Worm (Caenorhabditis elegans) whole organism, early embryonic: ENCODE results near the gene C16A11.7.

ENCODE experiments used
- B0310.2 ChIP-seq: sonication (generic microtip); optimal IDR thresholded peaks from 2 replicates; lab custom pipeline; 2016; ENCODE audit warnings: mild to moderate bottlenecking, missing genetic modification characterization, missing compliant biosample characterization
- F13C5.2 ChIP-seq: sonication (generic microtip); optimal IDR thresholded peaks from 2 replicates; lab custom pipeline; 2017; ENCODE audit warnings: mild to moderate bottlenecking, missing genetic modification characterization, inconsistent platforms, missing compliant biosample characterization
- ama-1 ChIP-seq: fragments of 150-350 bp; optimal IDR thresholded peaks from 2 replicates; lab custom pipeline; 2014
- ceh-13 ChIP-seq: fragments of 200-800 bp; sonication (Bioruptor generic); optimal IDR thresholded peaks from 2 replicates; lab custom pipeline; 2018; ENCODE audit warnings: mild to moderate bottlenecking, missing genetic modification characterization, missing compliant biosample characterization
- ets-7 ChIP-seq: sonication (generic microtip); optimal IDR thresholded peaks from 2 replicates; lab custom pipeline; 2016; ENCODE audit warnings: missing genotype, missing genetic modification characterization, missing compliant biosample characterization
- flt-1 ChIP-seq: fragments of 200-800 bp; sonication (Bioruptor generic); IDR thresholded peaks from 2 replicates; pipeline ENCODE4 v1.3.6; 2022; ENCODE audit warnings: missing genetic modification characterization, missing compliant biosample characterization
- hmbx-1 ChIP-seq: sonication (generic microtip); optimal IDR thresholded peaks from 2 replicates; lab custom pipeline; 2016; ENCODE audit warnings: mild to moderate bottlenecking, missing genetic modification characterization, missing compliant biosample characterization
- hmg-4 ChIP-seq: fragments of 200-800 bp; sonication (Bioruptor generic); optimal IDR thresholded peaks from 2 replicates; lab custom pipeline; 2018; ENCODE audit warnings: mild to moderate bottlenecking, missing genetic modification characterization, missing compliant biosample characterization
- hnd-1 ChIP-seq: sonication (generic microtip); optimal IDR thresholded peaks from 2 replicates; lab custom pipeline; 2016; ENCODE audit warnings: missing genetic modification characterization, missing compliant biosample characterization
- pes-1 ChIP-seq: fragments of 200-800 bp; sonication (Bioruptor generic); IDR thresholded peaks from 2 replicates; pipeline ENCODE4 v1.3.6; 2022; ENCODE audit warnings: missing genetic modification reagents, missing genetic modification characterization, missing compliant biosample characterization
- scrt-1 ChIP-seq: fragments of 200-800 bp; sonication (Bioruptor generic); IDR thresholded peaks from 2 replicates; pipeline ENCODE4 v1.3.6; 2022; ENCODE audit warnings: missing genetic modification characterization, missing compliant biosample characterization
- tbx-11 ChIP-seq: fragments of 200-800 bp; sonication (Bioruptor generic); IDR thresholded peaks from 2 replicates; pipeline ENCODE4 v1.3.6; 2022; ENCODE audit warnings: missing genetic modification characterization, missing compliant biosample characterization

DNA sequence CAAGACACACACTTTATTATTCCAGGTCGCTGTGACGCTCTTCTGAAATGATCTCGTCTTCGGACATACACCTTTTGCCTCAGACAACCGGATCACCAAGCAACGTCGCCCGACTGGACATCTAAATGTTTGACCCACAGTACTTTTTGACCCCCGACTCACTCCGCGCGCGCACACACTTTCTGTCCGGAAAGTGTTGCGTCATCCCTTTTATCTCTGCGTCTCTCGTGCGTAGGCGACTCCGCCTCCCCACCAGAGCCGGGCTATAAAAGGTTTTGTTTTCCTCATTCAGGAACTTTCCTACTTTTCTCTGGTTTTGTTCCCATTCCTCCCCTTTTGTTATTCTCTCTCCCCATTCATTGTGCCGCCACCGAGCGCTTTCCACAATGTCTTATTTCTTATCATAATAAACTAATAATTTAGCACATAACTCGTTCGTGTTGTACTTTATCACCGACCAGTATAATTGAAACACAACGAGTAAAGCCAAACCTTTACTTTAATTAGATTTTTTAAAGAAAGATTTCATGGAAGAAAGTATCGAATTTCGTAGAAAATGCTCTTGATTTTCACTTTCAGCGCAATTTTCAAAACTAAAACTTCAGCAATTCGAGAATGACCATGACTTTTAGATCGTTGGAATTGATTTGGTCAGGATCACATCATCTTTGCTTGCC lies 47.5 kb downstream of the C16A11.7 start, which contains the start of gene F31D5.6:
- TF ChIP-seq hmg-4 (GFP tag; lab: Kevin White, UChicago) = no peak
- no peak for TF ChIP-seq hnd-1
- no peak for TF ChIP-seq F13C5.2 (tag; lab: Kevin White, UChicago)
- TF ChIP-seq flt-1 (GFP tag; lab: Robert Waterston, UW) = no peak
- no peak for TF ChIP-seq ama-1 (lab: Kevin White, UChicago)
- no peak for TF ChIP-seq ceh-13 (GFP tag; lab: Kevin White, UChicago)
- TF ChIP-seq scrt-1 (GFP tag; lab: Robert Waterston, UW) = no peak
- TF ChIP-seq B0310.2 (tag; lab: Kevin White, UChicago) = no peak
- TF ChIP-seq ets-7 (tag; lab: Kevin White, UChicago) = no peak
- no peak for TF ChIP-seq tbx-11
- TF ChIP-seq pes-1 (GFP tag; lab: Robert Waterston, UW) = no peak
- TF ChIP-seq hmbx-1 (tag; lab: Kevin White, UChicago) = no peak
